Worm (Caenorhabditis elegans) whole organism, young adult: ENCODE data around the gene dct-15.

Experiments
- Y67H2A.10 ChIP-seq: fragments of 200-800 bp; sonication (Bioruptor generic); conservative IDR thresholded peaks from 2 replicates; pipeline ENCODE4 v1.3.6; 2022; ENCODE audit warnings: missing genetic modification reagents, missing genetic modification characterization, missing compliant biosample characterization
- die-1 ChIP-seq: sonication (generic microtip); optimal IDR thresholded peaks from 2 replicates; lab custom pipeline; 2016; ENCODE audit warnings: missing genotype, mild to moderate bottlenecking, missing genetic modification characterization, missing compliant biosample characterization
- dox-1 ChIP-seq: fragments of 200-800 bp; sonication (Bioruptor generic); IDR thresholded peaks from 2 replicates; pipeline ENCODE4 v1.3.6; 2022; ENCODE audit warnings: missing genetic modification reagents, missing genetic modification characterization, missing compliant biosample characterization
- snpc-1.3 ChIP-seq: sonication (generic microtip); optimal IDR thresholded peaks from 2 replicates; lab custom pipeline; 2017; ENCODE audit warnings: missing genetic modification characterization, mild to moderate bottlenecking, missing compliant biosample characterization, antibody characterized with exemption, moderate library complexity, missing genotype, missing genetic modification reagents; ENCODE audit not compliant: insufficient read depth
- snpc-4 ChIP-seq, 5 experiments: fragments of 150-350 bp in 1 of 5; sonication (generic microtip) in 4 of 5; optimal IDR thresholded peaks; 2 replicates each; lab custom pipeline; 2014 to 2018; ENCODE audit warnings: missing genetic modification characterization in 5 of 5, missing biosample characterization in 3 of 5, antibody characterized with exemption in 2 of 5, mild to moderate bottlenecking in 2 of 5, missing compliant biosample characterization in 2 of 5, missing genotype in 2 of 5, moderate library complexity in 2 of 5, missing genetic modification reagents in 1 of 5
- ztf-25 ChIP-seq: fragments of 200-800 bp; sonication (Bioruptor generic); IDR thresholded peaks from 2 replicates; pipeline ENCODE4 v1.3.6; 2022; ENCODE audit warnings: missing genetic modification reagents, missing genetic modification characterization, missing compliant biosample characterization

- no peak for TF ChIP-seq ztf-25
- TF ChIP-seq snpc-1.3 (tag; lab: Kevin White, UChicago), result no peak
- TF ChIP-seq Y67H2A.10, result no peak
- no peak for TF ChIP-seq dox-1 (GFP tag; lab: Robert Waterston, UW)
- no peak for TF ChIP-seq snpc-4 (GFP tag; optimal IDR thresholded peaks at IDR 0.05; lab: Kevin White, UChicago)
- TF ChIP-seq snpc-4 (tag; optimal IDR thresholded peaks at IDR 0.05; lab: Kevin White, UChicago), result no peak
- no peak for TF ChIP-seq die-1 (tag; lab: Kevin White, UChicago)
These were observed 19.8 kb downstream of the dct-15 start for ce11 chrIV:9790708-9791107.
